Fruit fly (Drosophila melanogaster) whole organism, embryonic: ENCODE measurements around the gene CARPA.

ENCODE experiments used
- Atf3 ChIP-seq: fragments of 200-800 bp; sonication (Bioruptor generic); optimal IDR thresholded peaks from 3 replicates; lab custom pipeline; 2016; ENCODE audit warnings: missing biosample characterization, missing genetic modification characterization
- Atf6 ChIP-seq: fragments of 200-800 bp; sonication (Bioruptor generic); IDR thresholded peaks from 2 replicates; pipeline ENCODE4 v1.3.6; 2022; ENCODE audit warnings: missing biosample characterization, missing genetic modification characterization
- BtbVII ChIP-seq: fragments of 200-800 bp; sonication (Bioruptor generic); optimal IDR thresholded peaks from 3 replicates; lab custom pipeline; 2017; ENCODE audit warnings: missing biosample characterization, mild to moderate bottlenecking, missing genetic modification characterization
- CG11560 ChIP-seq: fragments of 200-800 bp; sonication (Bioruptor generic); IDR thresholded peaks from 3 replicates; pipeline ENCODE4 v1.3.6; 2022; ENCODE audit warnings: missing biosample characterization, missing genetic modification characterization
- CG12744 ChIP-seq: fragments of 200-800 bp; sonication (Bioruptor generic); optimal IDR thresholded peaks from 2 replicates; lab custom pipeline; 2016; ENCODE audit warnings: missing biosample characterization, missing genetic modification characterization
- CG13775 ChIP-seq: fragments of 200-800 bp; sonication (Bioruptor generic); optimal IDR thresholded peaks from 3 replicates; lab custom pipeline; 2017; ENCODE audit warnings: missing biosample characterization, mild to moderate bottlenecking, missing genetic modification characterization
- CG15696 ChIP-seq: fragments of 200-800 bp; sonication (Bioruptor generic); optimal IDR thresholded peaks from 2 replicates; lab custom pipeline; 2019; ENCODE audit warnings: missing biosample characterization, mild to moderate bottlenecking, missing genetic modification characterization, moderate library complexity
- CG1602 ChIP-seq: fragments of 200-800 bp; sonication (Bioruptor generic); optimal IDR thresholded peaks from 3 replicates; lab custom pipeline; 2016; ENCODE audit warnings: missing biosample characterization, missing genetic modification characterization
- CG17328 ChIP-seq: fragments of 200-800 bp; sonication (Bioruptor generic); IDR thresholded peaks from 2 replicates; pipeline ENCODE4 v1.3.6; 2022; ENCODE audit warnings: missing biosample characterization, missing genetic modification characterization
- CG1832 ChIP-seq: fragments of 200-800 bp; sonication (Bioruptor generic); optimal IDR thresholded peaks from 2 replicates; lab custom pipeline; 2017; ENCODE audit warnings: missing biosample characterization, mild to moderate bottlenecking, missing genetic modification characterization, inconsistent platforms
- CG2129 ChIP-seq: fragments of 200-800 bp; sonication (Bioruptor generic); IDR thresholded peaks from 2 replicates; pipeline ENCODE4 v1.3.6; 2022; ENCODE audit warnings: missing biosample characterization, missing genetic modification characterization; ENCODE audit not compliant: partially characterized antibody
- CG2199 ChIP-seq: fragments of 200-800 bp; sonication (Bioruptor generic); IDR thresholded peaks from 3 replicates; pipeline ENCODE4 v1.3.6; 2022; ENCODE audit warnings: missing biosample characterization, missing genetic modification characterization
- CG2889 ChIP-seq: fragments of 200-800 bp; sonication (Bioruptor generic); IDR thresholded peaks from 3 replicates; pipeline ENCODE4 v1.3.6; 2022; ENCODE audit warnings: missing biosample characterization, missing genetic modification characterization
- CG30431 ChIP-seq: fragments of 200-800 bp; sonication (Bioruptor generic); optimal IDR thresholded peaks from 2 replicates; lab custom pipeline; 2017; ENCODE audit warnings: missing biosample characterization, missing genetic modification characterization
- CG32532 ChIP-seq: fragments of 200-800 bp; sonication (Bioruptor generic); IDR thresholded peaks from 2 replicates; pipeline ENCODE4 v1.3.6; 2022; ENCODE audit warnings: missing biosample characterization, missing genetic modification characterization
- CG34376 ChIP-seq: fragments of 200-800 bp; sonication (Bioruptor generic); optimal IDR thresholded peaks from 2 replicates; lab custom pipeline; 2018; ENCODE audit warnings: missing biosample characterization, mild to moderate bottlenecking, missing genetic modification characterization
- CG4328 ChIP-seq: fragments of 200-800 bp; sonication (Bioruptor generic); optimal IDR thresholded peaks from 3 replicates; lab custom pipeline; 2017; ENCODE audit warnings: missing biosample characterization, missing genetic modification reagents, missing genetic modification characterization
- CG4820 ChIP-seq: fragments of 200-800 bp; sonication (Bioruptor generic); optimal IDR thresholded peaks from 3 replicates; lab custom pipeline; 2016; ENCODE audit warnings: missing biosample characterization, missing genetic modification characterization
- CG6765 ChIP-seq: fragments of 200-800 bp; sonication (Bioruptor generic); optimal IDR thresholded peaks from 3 replicates; lab custom pipeline; 2017; ENCODE audit warnings: missing biosample characterization, mild to moderate bottlenecking, missing genetic modification characterization
- CG6813 ChIP-seq: fragments of 200-800 bp; sonication (Bioruptor generic); optimal IDR thresholded peaks from 2 replicates; lab custom pipeline; 2017; ENCODE audit warnings: missing biosample characterization, missing genetic modification characterization, mild to moderate bottlenecking, moderate library complexity, missing genetic modification reagents
- CG8281 ChIP-seq: fragments of 200-800 bp; sonication (Bioruptor generic); optimal IDR thresholded peaks from 2 replicates; lab custom pipeline; 2018; ENCODE audit warnings: missing biosample characterization, mild to moderate bottlenecking, missing genetic modification characterization, moderate library complexity
- CG9437 ChIP-seq: fragments of 200-800 bp; sonication (Bioruptor generic); optimal IDR thresholded peaks from 2 replicates; lab custom pipeline; 2018; ENCODE audit warnings: missing biosample characterization, mild to moderate bottlenecking, missing genetic modification characterization
- CG9609 ChIP-seq: fragments of 200-800 bp; sonication (Bioruptor generic); optimal IDR thresholded peaks from 3 replicates; lab custom pipeline; 2016; ENCODE audit warnings: missing biosample characterization, missing genetic modification characterization
- CG9932 ChIP-seq: fragments of 200-800 bp; sonication (Bioruptor generic); IDR thresholded peaks from 2 replicates; pipeline ENCODE4 v1.3.6; 2022; ENCODE audit warnings: missing biosample characterization, missing genetic modification characterization
- CHES-1-like ChIP-seq: fragments of 200-800 bp; sonication (Bioruptor generic); optimal IDR thresholded peaks from 2 replicates; lab custom pipeline; 2016; ENCODE audit warnings: missing biosample characterization, missing genetic modification characterization
- Dbx ChIP-seq: fragments of 200-800 bp; sonication (Bioruptor generic); IDR thresholded peaks from 3 replicates; pipeline ENCODE4 v1.3.6; 2022; ENCODE audit warnings: missing biosample characterization, missing genetic modification characterization
- Deaf1 ChIP-seq: fragments of 200-800 bp; optimal IDR thresholded peaks from 3 replicates; lab custom pipeline; 2019; ENCODE audit warnings: missing biosample characterization, mild to moderate bottlenecking, missing genetic modification characterization, moderate library complexity
- MBD-R2 ChIP-seq: fragments of 200-800 bp; sonication (Bioruptor generic); IDR thresholded peaks from 2 replicates; pipeline ENCODE4 v1.3.6; 2022; ENCODE audit warnings: missing biosample characterization, missing genetic modification characterization
- Meics ChIP-seq: fragments of 200-800 bp; sonication (Bioruptor generic); optimal IDR thresholded peaks from 2 replicates; lab custom pipeline; 2017; ENCODE audit warnings: missing biosample characterization, mild to moderate bottlenecking, missing genetic modification characterization
- Mes4 ChIP-seq: fragments of 200-800 bp; sonication (Bioruptor generic); optimal IDR thresholded peaks from 2 replicates; lab custom pipeline; 2016; ENCODE audit warnings: missing biosample characterization, missing genetic modification characterization
- NC2α ChIP-seq: fragments of 200-800 bp; sonication (Bioruptor generic); optimal IDR thresholded peaks from 2 replicates; lab custom pipeline; 2016; ENCODE audit warnings: missing biosample characterization, missing genetic modification characterization
- al ChIP-seq: fragments of 200-800 bp; sonication (Bioruptor generic); IDR thresholded peaks from 2 replicates; pipeline ENCODE4 v1.3.6; 2022; ENCODE audit warnings: missing biosample characterization, missing genetic modification characterization
- ash1 ChIP-seq: fragments of 200-800 bp; sonication (Bioruptor generic); optimal IDR thresholded peaks from 2 replicates; lab custom pipeline; 2018; ENCODE audit warnings: missing biosample characterization, mild to moderate bottlenecking, missing genetic modification characterization
- br ChIP-seq: fragments of >200 bp; optimal IDR thresholded peaks from 2 replicates; lab custom pipeline; 2017
- chif ChIP-seq, 2 experiments: fragments of 200-800 bp; sonication (Bioruptor generic); optimal IDR thresholded peaks; 3 replicates each; lab custom pipeline; 2016; ENCODE audit warnings: missing biosample characterization in 2 of 2, missing genetic modification characterization in 2 of 2
- chn ChIP-seq: fragments of 200-800 bp; sonication (Bioruptor generic); optimal IDR thresholded peaks from 2 replicates; lab custom pipeline; 2016; ENCODE audit warnings: missing biosample characterization, missing genetic modification characterization
- croc ChIP-seq: fragments of 200-800 bp; sonication (Bioruptor generic); conservative IDR thresholded peaks from 3 replicates; pipeline ENCODE4 v1.3.6; 2022; ENCODE audit warnings: missing biosample characterization, missing genetic modification characterization
- dmrt99B ChIP-seq: fragments of 200-800 bp; sonication (Bioruptor generic); optimal IDR thresholded peaks from 2 replicates; lab custom pipeline; 2018; ENCODE audit warnings: missing biosample characterization, mild to moderate bottlenecking, missing genetic modification characterization, moderate library complexity
- eve ChIP-seq, 2 experiments: fragments of >200 bp; optimal IDR thresholded peaks; 2 replicates each; lab custom pipeline; 2017; ENCODE audit warnings: missing biosample characterization in 2 of 2, missing genetic modification characterization in 2 of 2
- fd102C ChIP-seq: fragments of 200-800 bp; sonication (Bioruptor generic); optimal IDR thresholded peaks from 2 replicates; lab custom pipeline; 2018; ENCODE audit warnings: missing biosample characterization, mild to moderate bottlenecking, missing genetic modification characterization, moderate library complexity
- kay ChIP-seq: fragments of 200-800 bp; sonication (Bioruptor generic); optimal IDR thresholded peaks from 2 replicates; lab custom pipeline; 2016; ENCODE audit warnings: missing biosample characterization, missing genetic modification characterization
- nerfin-2 ChIP-seq: fragments of 200-800 bp; sonication (Bioruptor generic); IDR thresholded peaks from 2 replicates; pipeline ENCODE4 v1.3.6; 2022; ENCODE audit warnings: missing biosample characterization, missing genetic modification characterization; ENCODE audit not compliant: partially characterized antibody
- onecut ChIP-seq: fragments of 200-800 bp; sonication (Bioruptor generic); IDR thresholded peaks from 2 replicates; pipeline ENCODE4 v1.3.6; 2022; ENCODE audit warnings: missing biosample characterization, missing genetic modification characterization
- pfk ChIP-seq: fragments of 200-800 bp; sonication (Bioruptor generic); optimal IDR thresholded peaks from 2 replicates; lab custom pipeline; 2018; ENCODE audit warnings: missing biosample characterization, mild to moderate bottlenecking, missing genetic modification characterization, moderate library complexity
- prd ChIP-seq, 3 experiments: fragments of >200 bp in 2 of 3; fragments of 200-800 bp in 1 of 3; sonication (Bioruptor generic) in 1 of 3; optimal IDR thresholded peaks in 2 of 3; IDR thresholded peaks in 1 of 3; 2 replicates in 2 of 3; 3 replicates in 1 of 3; pipeline versions ENCODE4 v1.3.6 to Lab custom; 2017 to 2022; ENCODE audit warnings: missing biosample characterization in 1 of 3, missing genetic modification characterization in 1 of 3
- rib ChIP-seq: fragments of 200-800 bp; sonication (Bioruptor generic); IDR thresholded peaks from 2 replicates; pipeline ENCODE4 v1.3.6; 2022; ENCODE audit warnings: missing biosample characterization, missing genetic modification characterization
- row ChIP-seq: fragments of 200-800 bp; sonication (Bioruptor generic); IDR thresholded peaks from 3 replicates; pipeline ENCODE4 v1.3.6; 2022; ENCODE audit warnings: missing biosample characterization, missing genetic modification characterization
- sqz ChIP-seq: fragments of 200-800 bp; sonication (Bioruptor generic); optimal IDR thresholded peaks from 3 replicates; lab custom pipeline; 2018; ENCODE audit warnings: missing biosample characterization, mild to moderate bottlenecking, missing genetic modification characterization
- stc ChIP-seq: fragments of 200-800 bp; sonication (Bioruptor generic); IDR thresholded peaks from 2 replicates; pipeline ENCODE4 v1.3.6; 2022; ENCODE audit warnings: missing biosample characterization, missing genetic modification characterization
- tna ChIP-seq: fragments of 200-800 bp; sonication (Bioruptor generic); IDR thresholded peaks from 2 replicates; pipeline ENCODE4 v1.3.6; 2022; ENCODE audit warnings: missing biosample characterization, missing genetic modification characterization; ENCODE audit not compliant: partially characterized antibody

CARPA gene

DNA sequence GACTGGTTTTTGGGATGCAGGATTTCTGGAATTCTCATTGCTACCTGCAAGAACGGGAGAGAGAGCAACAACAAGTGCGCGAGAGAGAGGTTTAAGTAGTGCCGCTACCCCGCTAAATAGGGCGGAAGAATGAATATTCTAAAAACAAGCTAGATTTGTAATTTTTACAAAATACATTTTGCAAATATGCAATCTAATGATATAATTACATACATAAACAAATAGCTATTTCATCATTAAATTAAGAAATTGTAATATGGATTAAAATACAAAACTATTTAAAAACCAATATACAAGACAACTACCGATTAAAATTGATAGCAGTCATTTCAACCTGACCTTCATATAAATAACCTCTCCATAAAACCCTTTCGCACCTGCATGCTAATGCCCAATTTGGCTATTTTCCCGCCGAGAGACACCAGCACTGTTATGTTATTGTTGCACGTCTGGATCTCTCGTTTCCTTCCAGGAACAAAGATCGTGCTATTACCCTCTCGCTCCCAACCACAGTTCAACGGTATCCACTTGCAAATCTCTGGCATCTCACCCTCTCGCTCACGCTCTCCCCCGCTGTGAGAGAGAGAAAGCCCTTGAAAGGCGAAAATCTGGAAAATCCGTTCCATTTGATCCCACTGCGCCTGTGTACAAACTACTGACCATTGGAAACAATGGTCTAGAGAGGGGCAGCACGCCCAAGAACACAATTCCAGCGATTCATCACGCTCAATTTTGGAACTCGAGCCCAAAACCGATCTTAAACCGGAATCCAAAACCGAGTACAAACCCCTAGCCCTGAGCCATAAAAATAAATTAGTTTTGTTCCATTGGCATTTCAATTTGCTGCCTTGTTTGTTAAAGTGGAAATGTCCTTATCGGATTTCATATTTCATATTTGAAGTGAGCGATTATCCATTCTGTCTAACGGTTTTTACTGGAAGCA is 65.9 kb downstream of the CARPA start, which contains the start of gene Nek2 (continued):
- TF ChIP-seq CG1602 (GFP tag; lab: Kevin White, UChicago) = no peak
- TF ChIP-seq CG15696 (tag; lab: Kevin White, UChicago) = no peak
- no peak for TF ChIP-seq tna
- no peak for TF ChIP-seq br (lab: Kevin White, UChicago)
- TF ChIP-seq CG34376 (GFP tag; lab: Kevin White, UChicago) = no peak
- TF ChIP-seq CG2129 (GFP tag; lab: Robert Waterston, UW) = no peak
- TF ChIP-seq CG9932 (GFP tag; lab: Robert Waterston, UW) = no peak
- TF ChIP-seq CG9609 (GFP tag; lab: Kevin White, UChicago) = no peak
- TF ChIP-seq CG9437 (GFP tag; lab: Kevin White, UChicago) = no peak
- TF ChIP-seq CG13775 (GFP tag; lab: Kevin White, UChicago) = no peak
- TF ChIP-seq onecut (GFP tag; lab: Robert Waterston, UW) = no peak
- no peak for TF ChIP-seq sqz (GFP tag; lab: Kevin White, UChicago)
- TF ChIP-seq ash1 (GFP tag; lab: Kevin White, UChicago) = no peak
- no peak for TF ChIP-seq CG12744 (GFP tag; lab: Kevin White, UChicago)
- no peak for TF ChIP-seq CG4328
- no peak for TF ChIP-seq Meics
- no peak for TF ChIP-seq croc (GFP tag; lab: Robert Waterston, UW)
- no peak for TF ChIP-seq Dbx (GFP tag; lab: Robert Waterston, UW)
- TF ChIP-seq chif (GFP tag; optimal IDR thresholded peaks at IDR 0.05; lab: Kevin White, UChicago) = no peak
- peak; percentile 43 for TF ChIP-seq pfk
- TF ChIP-seq CG2199 (GFP tag; lab: Robert Waterston, UW) = 0 out of 3 replicates have a peak, but pooled peaks have one; percentile 37
- TF ChIP-seq CG11560 (tag; lab: Robert Waterston, UW) = no peak
- TF ChIP-seq Atf3 (GFP tag; lab: Kevin White, UChicago) = no peak
- no peak for TF ChIP-seq fd102C (GFP tag; lab: Kevin White, UChicago)
- TF ChIP-seq NC2α = no peak
- TF ChIP-seq Mes4 (GFP tag; lab: Kevin White, UChicago) = no peak
- TF ChIP-seq CG2889 (GFP tag; lab: Robert Waterston, UW) = no peak
- no peak for TF ChIP-seq dmrt99B (tag; lab: Kevin White, UChicago)
- TF ChIP-seq CG4820 (GFP tag; lab: Kevin White, UChicago) = no peak
- TF ChIP-seq CG30431 (GFP tag; lab: Kevin White, UChicago) = no peak
- TF ChIP-seq CG1832 (GFP tag; lab: Kevin White, UChicago) = peak; percentile 67
- TF ChIP-seq MBD-R2 (GFP tag; lab: Robert Waterston, UW) = no peak
- TF ChIP-seq rib (GFP tag; lab: Robert Waterston, UW) = no peak
- TF ChIP-seq chn (GFP tag; lab: Kevin White, UChicago) = no peak
- TF ChIP-seq CG8281 = no peak
- no peak for TF ChIP-seq Atf6 (GFP tag; lab: Robert Waterston, UW)
- peak; percentile 67 for TF ChIP-seq row
- TF ChIP-seq BtbVII (GFP tag; lab: Kevin White, UChicago) = no peak
- TF ChIP-seq al (GFP tag; lab: Robert Waterston, UW) = no peak
- TF ChIP-seq stc (GFP tag; lab: Robert Waterston, UW) = no peak
- TF ChIP-seq kay (GFP tag; lab: Kevin White, UChicago) = no peak
- TF ChIP-seq prd (optimal IDR thresholded peaks at IDR 0.05; lab: Kevin White, UChicago) = no peak
- TF ChIP-seq prd (GFP tag; IDR thresholded peaks at IDR 0.05; lab: Robert Waterston, UW) = no peak
- TF ChIP-seq CG17328 (GFP tag; lab: Robert Waterston, UW) = no peak
- no peak for TF ChIP-seq CHES-1-like (GFP tag; lab: Kevin White, UChicago)
- no peak for TF ChIP-seq Deaf1
- no peak for TF ChIP-seq nerfin-2 (GFP tag; lab: Robert Waterston, UW)
- no peak for TF ChIP-seq CG6813 (GFP tag; lab: Kevin White, UChicago)
- no peak for TF ChIP-seq CG32532
- TF ChIP-seq CG6765 (GFP tag; lab: Kevin White, UChicago) = no peak
- TF ChIP-seq eve (GFP tag; optimal IDR thresholded peaks at IDR 0.05; lab: Kevin White, UChicago) = no peak
